Fruit fly (Drosophila melanogaster): ENCODE results near the gene FER.

dm6 chr3R:9395998-9396397, 1.7 kb upstream of the FER start:
- TF ChIP-seq Crg-1 (GFP tag; optimal IDR thresholded peaks at IDR 0.05) (no peak), Hr96 (GFP tag; optimal IDR thresholded peaks at IDR 0.05) (no peak)

All from whole organism, adult.